In the genomic region with DNA sequence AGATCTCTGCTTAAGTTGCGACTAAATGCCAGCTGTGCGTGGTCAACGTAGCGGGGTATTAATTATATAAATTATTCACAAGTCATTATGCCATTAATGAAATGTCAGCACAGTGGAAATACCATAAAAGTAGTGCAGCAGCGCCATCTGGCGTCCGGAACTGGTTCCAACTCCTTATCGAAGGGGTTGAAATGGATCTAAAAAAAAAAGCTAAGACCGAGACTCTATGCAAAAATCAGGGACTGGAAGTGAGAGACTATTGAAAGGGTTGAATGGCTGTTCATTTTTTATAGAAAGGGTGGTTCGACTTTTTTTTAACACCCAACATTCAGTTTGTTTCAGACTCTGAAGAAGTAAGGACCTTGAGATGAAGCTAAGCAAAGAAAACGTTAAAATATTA, we compare ENCODE assay signal across 2 fruit fly cellular contexts.
TF ChIP-seq lines count a peak whose summit lies in the region.

No protein-coding gene starts in this region.

- peak; percentile 64 to 79 for TF ChIP-seq CTCF in S2 (optimal IDR thresholded peaks at IDR 0.05; lab: Kevin White, UChicago)
- TF ChIP-seq CTCF in whole organism, embryonic (GFP tag; optimal IDR thresholded peaks at IDR 0.05; lab: Kevin White, UChicago) = peak; percentile 87

TF ChIP-seq in whole organism, embryonic, 481 proteins besides CTCF, POLR2A, EP300 and RAD21:
- TF ChIP-seq sqz (GFP tag; optimal IDR thresholded peaks at IDR 0.05; lab: Kevin White, UChicago) = peak; percentile 78
- no peak for TF ChIP-seq CHES-1-like (GFP tag; optimal IDR thresholded peaks at IDR 0.05; lab: Kevin White, UChicago)
- TF ChIP-seq bigmax (GFP tag; optimal IDR thresholded peaks at IDR 0.05; lab: Kevin White, UChicago) = no peak
- TF ChIP-seq ewg (GFP tag; optimal IDR thresholded peaks at IDR 0.05; lab: Kevin White, UChicago) = peak; percentile 16
- no peak for TF ChIP-seq CG7963 (GFP tag; IDR thresholded peaks at IDR 0.05; lab: Robert Waterston, UW; ENCODE audit: partially characterized antibody)
- peak; percentile 52; the same call in 1 of the 2 replicates for TF ChIP-seq seq (GFP tag; IDR thresholded peaks at IDR 0.05; lab: Robert Waterston, UW)
- TF ChIP-seq CG2120 (GFP tag; optimal IDR thresholded peaks at IDR 0.05; lab: Kevin White, UChicago) = no peak
- no peak for TF ChIP-seq CG13624 (GFP tag; optimal IDR thresholded peaks at IDR 0.05; lab: Kevin White, UChicago)
- TF ChIP-seq CG8924 (tag; optimal IDR thresholded peaks at IDR 0.05; lab: Kevin White, UChicago) = no peak
- TF ChIP-seq pros (GFP tag; optimal IDR thresholded peaks at IDR 0.05; lab: Kevin White, UChicago) = peak; percentile 3
- TF ChIP-seq stwl (tag; optimal IDR thresholded peaks at IDR 0.05; lab: Kevin White, UChicago) = peak; percentile 16
- TF ChIP-seq CG15514 (GFP tag; optimal IDR thresholded peaks at IDR 0.05; lab: Kevin White, UChicago) = peak; percentile 97
- no peak for TF ChIP-seq HLH54F (GFP tag; optimal IDR thresholded peaks at IDR 0.05; lab: Kevin White, UChicago)
- no peak for TF ChIP-seq Drgx (GFP tag; IDR thresholded peaks at IDR 0.05; lab: Robert Waterston, UW)
